Worm (Caenorhabditis elegans) whole organism, midembryonic: Measurements from ENCODE around the gene ncx-6.

ENCODE experiments used
- klf-2 ChIP-seq: fragments of 200-800 bp; sonication (Bioruptor generic); conservative IDR thresholded peaks from 2 replicates; pipeline ENCODE4 v1.3.6; 2022; ENCODE audit warnings: missing genetic modification reagents, missing genetic modification characterization, missing compliant biosample characterization
- tab-1 ChIP-seq: fragments of 200-800 bp; sonication (Bioruptor generic); IDR thresholded peaks from 2 replicates; pipeline ENCODE4 v1.3.6; 2022; ENCODE audit warnings: missing genetic modification characterization, missing compliant biosample characterization

DNA sequence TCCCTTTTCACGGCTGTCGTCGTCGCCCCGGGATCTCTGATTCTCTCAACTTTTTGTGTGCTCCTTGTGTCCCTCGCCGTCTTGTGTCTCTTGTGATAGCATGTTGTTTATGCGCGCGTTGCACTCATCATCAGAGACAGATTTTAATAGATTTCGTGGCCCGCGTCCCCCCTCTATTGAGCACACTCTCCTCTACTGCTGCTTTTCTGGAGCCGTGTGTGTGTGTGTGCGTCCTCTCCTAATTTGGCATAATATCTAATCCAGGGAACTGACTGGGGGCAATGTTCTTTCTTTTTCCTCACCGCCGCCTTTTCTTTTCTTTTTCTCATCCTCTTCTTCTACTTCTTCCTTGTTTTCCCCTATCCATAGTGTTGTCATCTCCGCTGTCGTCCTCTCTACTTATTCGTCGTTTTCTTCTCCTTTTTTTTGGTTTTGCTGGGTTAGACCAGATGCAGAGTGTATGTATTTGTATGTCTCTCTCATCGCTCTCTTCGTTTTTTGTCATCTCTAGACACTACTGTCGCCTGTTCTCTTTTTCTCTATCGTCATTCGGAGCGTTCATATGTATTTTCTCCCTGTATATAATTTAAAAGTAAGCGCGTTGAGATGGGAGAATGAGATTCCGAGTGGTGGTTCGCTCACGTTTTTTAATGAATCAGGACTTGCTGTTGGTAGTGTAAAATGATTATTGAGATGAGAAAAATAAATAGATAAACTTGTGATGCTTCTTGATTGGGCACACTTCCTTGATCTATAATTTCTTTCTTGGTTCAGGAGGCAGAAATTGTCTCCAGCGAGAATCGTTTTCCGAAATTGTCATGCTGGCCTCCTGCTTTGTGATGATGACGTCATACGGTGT, 9.8 kb downstream of the ncx-6 start:
- TF ChIP-seq tab-1: no peak
- no peak for TF ChIP-seq klf-2 (GFP tag; lab: Robert Waterston, UW)
